Worm (Caenorhabditis elegans): Measurements from ENCODE around the gene fbxa-85.

DNA sequence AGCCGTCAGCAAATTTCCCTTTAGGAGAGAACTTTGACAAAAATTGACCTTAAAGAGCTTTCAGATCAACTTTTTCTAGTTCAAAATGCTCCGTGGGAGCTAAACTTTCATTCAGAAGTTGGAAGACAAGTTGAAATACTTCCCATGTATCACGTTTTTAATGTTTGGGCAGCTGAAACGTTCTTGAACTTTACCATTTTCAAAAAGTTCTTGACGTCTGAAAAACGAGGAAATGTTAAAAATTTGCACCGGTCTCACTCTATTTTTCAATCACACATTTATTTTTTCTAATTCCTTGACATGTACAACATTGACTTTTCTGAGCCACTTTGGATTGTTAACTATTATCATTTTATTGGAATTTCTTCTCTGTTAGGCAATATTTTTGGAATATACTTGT lies 43.8 kb downstream of the fbxa-85 start, which contains the start of gene sri-70:
- TF ChIP-seq ama-1 (optimal IDR thresholded peaks at IDR 0.05), result no peak
- TF ChIP-seq ztf-11 (tag; optimal IDR thresholded peaks at IDR 0.05), result no peak
- TF ChIP-seq unc-62 (GFP tag; optimal IDR thresholded peaks at IDR 0.05), result no peak
- no peak for TF ChIP-seq lin-39 (tag; optimal IDR thresholded peaks at IDR 0.05)
- no peak for TF ChIP-seq nhr-76 (tag; optimal IDR thresholded peaks at IDR 0.05)
- no peak for TF ChIP-seq R02D3.7 (tag; optimal IDR thresholded peaks at IDR 0.05)
- no peak for TF ChIP-seq mml-1 (tag; optimal IDR thresholded peaks at IDR 0.05)
- TF ChIP-seq nhr-23 (tag; optimal IDR thresholded peaks at IDR 0.05), result no peak
- no peak for TF ChIP-seq elt-2 (tag; optimal IDR thresholded peaks at IDR 0.05)
- no peak for TF ChIP-seq mdl-1 (tag; optimal IDR thresholded peaks at IDR 0.05)
- no peak for TF ChIP-seq nhr-67 (tag; optimal IDR thresholded peaks at IDR 0.05)
